Fruit fly (Drosophila melanogaster) S2 (cell line): Measurements from ENCODE around the gene Atac1.

Source experiments
- CG8478 ChIP-seq: fragments of >200 bp; optimal IDR thresholded peaks from 2 replicates; lab custom pipeline; 2018
- CTCF ChIP-seq, 2 experiments: fragments of >200 bp; optimal IDR thresholded peaks; 2 replicates each; lab custom pipeline; 2018

Atac1 gene

DNA sequence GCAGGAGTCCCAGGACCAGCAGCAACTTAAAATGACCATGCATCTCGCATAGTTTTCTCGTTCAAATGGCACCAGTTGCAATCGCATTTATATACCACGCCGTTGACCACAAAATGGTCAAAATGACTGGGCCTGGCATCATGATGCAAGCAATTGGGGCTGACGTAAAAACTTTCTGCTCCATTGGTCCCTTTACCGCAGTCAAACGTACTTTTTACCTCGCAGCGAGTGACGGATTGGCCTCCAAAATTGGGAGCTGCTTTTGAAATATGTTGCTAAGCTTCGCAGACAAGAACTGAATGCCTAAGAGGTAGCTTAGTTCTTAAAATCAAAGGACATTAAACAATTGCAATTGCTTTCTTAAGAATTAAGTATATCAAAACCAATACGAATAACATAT, 43.8 kb downstream of the Atac1 start, which contains the start of gene CG32829:
TSS of gene CG32829 (minus strand) at position 101 of the 400 bp plus-strand sequence.
- TF ChIP-seq CG8478 (lab: Kevin White, UChicago) (no peak), CTCF (optimal IDR thresholded peaks at IDR 0.05; lab: Kevin White, UChicago) (no peak)

DNA sequence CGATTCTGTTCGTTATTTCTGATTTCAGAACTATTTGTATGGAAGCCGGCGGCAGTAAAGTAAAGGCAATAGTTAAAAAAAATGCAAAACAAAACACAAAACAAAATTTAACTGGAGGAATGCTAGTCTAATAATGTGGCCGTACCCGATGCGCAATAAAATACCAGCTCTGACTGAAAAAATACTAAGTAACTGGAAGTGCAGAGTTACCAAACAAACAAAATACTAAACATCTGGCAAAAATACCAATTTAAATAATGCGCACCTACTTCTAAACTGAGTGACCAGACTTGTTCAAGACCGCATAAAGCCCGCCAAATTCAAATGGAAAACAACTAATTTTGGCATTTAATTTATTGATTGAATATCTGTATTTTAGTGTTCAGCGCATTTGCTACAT, 46.2 kb downstream of the Atac1 start, which contains the start of gene Wee1:
TSS of gene Wee1 (minus strand) at position 175 of the 400 bp plus-strand sequence.
- TF ChIP-seq CTCF (optimal IDR thresholded peaks at IDR 0.05; lab: Kevin White, UChicago): peak in 1 of 2 experiments; percentile 17
- no peak for TF ChIP-seq CG8478 (lab: Kevin White, UChicago)
